Worm (Caenorhabditis elegans) whole organism, young adult: Measurements from ENCODE around the gene F53C11.9.

Experiments
- Y53G8AR.9 ChIP-seq: fragments of 200-800 bp; sonication (Bioruptor generic); conservative IDR thresholded peaks from 2 replicates; pipeline ENCODE4 v1.3.6; 2022; ENCODE audit warnings: missing genetic modification reagents, missing genetic modification characterization, missing compliant biosample characterization
- ZK185.1 ChIP-seq: sonication (generic microtip); optimal IDR thresholded peaks from 2 replicates; lab custom pipeline; 2016; ENCODE audit warnings: mild to moderate bottlenecking, missing genetic modification characterization, missing compliant biosample characterization; ENCODE audit not compliant: poor library complexity, severe bottlenecking
- dpl-1 ChIP-seq: fragments of 150-350 bp; optimal IDR thresholded peaks from 2 replicates; lab custom pipeline; 2014; ENCODE audit warnings: missing biosample characterization, missing genetic modification reagents, missing genetic modification characterization
- hrde-1 ChIP-seq: sonication (generic microtip); optimal IDR thresholded peaks from 2 replicates; lab custom pipeline; 2016; ENCODE audit warnings: missing genetic modification characterization, mild to moderate bottlenecking, missing compliant biosample characterization, moderate library complexity, missing genotype, missing genetic modification reagents, borderline replicate concordance
- nfya-1 ChIP-seq: sonication (generic microtip); optimal IDR thresholded peaks from 2 replicates; lab custom pipeline; 2017; ENCODE audit warnings: antibody characterized with exemption, missing compliant biosample characterization, missing genetic modification characterization, borderline replicate concordance; ENCODE audit not compliant: insufficient read depth
- tlf-1 ChIP-seq: fragments of 200-800 bp; sonication (Bioruptor generic); optimal IDR thresholded peaks from 2 replicates; lab custom pipeline; 2018; ENCODE audit warnings: mild to moderate bottlenecking, missing genetic modification characterization, missing compliant biosample characterization
- xnd-1 ChIP-seq: sonication (generic microtip); optimal IDR thresholded peaks from 2 replicates; lab custom pipeline; 2016; ENCODE audit warnings: missing genotype, missing genetic modification reagents, missing genetic modification characterization, missing compliant biosample characterization

ce11 chrV:13790557-13790956, 12.7 kb downstream of the F53C11.9 start:
- TF ChIP-seq Y53G8AR.9 (GFP tag; lab: Robert Waterston, UW) (no peak), dpl-1 (GFP tag; lab: Kevin White, UChicago) (no peak), tlf-1 (GFP tag; lab: Kevin White, UChicago) (no peak), hrde-1 (no peak), ZK185.1 (tag; lab: Kevin White, UChicago) (no peak), nfya-1 (tag; lab: Kevin White, UChicago) (no peak), xnd-1 (tag; lab: Kevin White, UChicago) (no peak)
